Worm (Caenorhabditis elegans) whole organism, young adult: ENCODE measurements around the gene F36A4.5.

Experiments used
- B0336.3 ChIP-seq: fragments of 200-800 bp; sonication (Bioruptor generic); IDR thresholded peaks from 2 replicates; pipeline ENCODE4 v1.3.6; 2022; ENCODE audit warnings: missing genetic modification characterization, missing compliant biosample characterization
- F57A8.1 ChIP-seq: fragments of 200-800 bp; sonication (Bioruptor generic); optimal IDR thresholded peaks from 2 replicates; lab custom pipeline; 2018; ENCODE audit warnings: mild to moderate bottlenecking, missing genetic modification characterization, moderate library complexity, missing compliant biosample characterization
- K12H6.12 ChIP-seq: fragments of 200-800 bp; sonication (Bioruptor generic); optimal IDR thresholded peaks from 2 replicates; lab custom pipeline; 2018; ENCODE audit warnings: mild to moderate bottlenecking, missing genetic modification characterization, missing compliant biosample characterization
- T07F8.4 ChIP-seq: sonication (generic microtip); optimal IDR thresholded peaks from 2 replicates; lab custom pipeline; 2016; ENCODE audit warnings: mild to moderate bottlenecking, missing genetic modification characterization, moderate library complexity, missing compliant biosample characterization
- T26A5.8 ChIP-seq: sonication (generic microtip); optimal IDR thresholded peaks from 2 replicates; lab custom pipeline; 2016; ENCODE audit warnings: missing genetic modification characterization, missing compliant biosample characterization
- Y53F4B.3 ChIP-seq: fragments of 200-800 bp; sonication (Bioruptor generic); IDR thresholded peaks from 2 replicates; pipeline ENCODE4 v1.3.6; 2022; ENCODE audit warnings: missing genetic modification reagents, missing genetic modification characterization, missing compliant biosample characterization
- Y67H2A.10 ChIP-seq: fragments of 200-800 bp; sonication (Bioruptor generic); conservative IDR thresholded peaks from 2 replicates; pipeline ENCODE4 v1.3.6; 2022; ENCODE audit warnings: missing genetic modification reagents, missing genetic modification characterization, missing compliant biosample characterization
- Y95B8A.8 ChIP-seq: fragments of 200-800 bp; sonication (Bioruptor generic); IDR thresholded peaks from 2 replicates; pipeline ENCODE4 v1.3.6; 2022; ENCODE audit warnings: missing genetic modification reagents, missing genetic modification characterization, missing compliant biosample characterization
- akir-1 ChIP-seq: fragments of 200-800 bp; sonication (Bioruptor generic); optimal IDR thresholded peaks from 2 replicates; lab custom pipeline; 2018; ENCODE audit warnings: mild to moderate bottlenecking, missing genetic modification characterization, moderate library complexity, missing compliant biosample characterization
- aptf-3 ChIP-seq: fragments of 200-800 bp; sonication (Bioruptor generic); IDR thresholded peaks from 2 replicates; pipeline ENCODE4 v1.3.6; 2022; ENCODE audit warnings: missing genetic modification characterization, missing compliant biosample characterization
- atf-7 ChIP-seq: sonication (generic microtip); optimal IDR thresholded peaks from 2 replicates; lab custom pipeline; 2017; ENCODE audit warnings: mild to moderate bottlenecking, missing genetic modification characterization, missing compliant biosample characterization
- attf-3 ChIP-seq: fragments of 200-800 bp; sonication (Bioruptor generic); conservative IDR thresholded peaks from 2 replicates; pipeline ENCODE4 v1.3.6; 2022; ENCODE audit warnings: missing genetic modification reagents, missing genetic modification characterization, missing compliant biosample characterization
- attf-5 ChIP-seq: fragments of 200-800 bp; sonication (Bioruptor generic); optimal IDR thresholded peaks from 2 replicates; lab custom pipeline; 2018; ENCODE audit warnings: mild to moderate bottlenecking, missing genetic modification characterization, missing compliant biosample characterization
- ccch-3 ChIP-seq: fragments of 200-800 bp; sonication (Bioruptor generic); optimal IDR thresholded peaks from 2 replicates; lab custom pipeline; 2018; ENCODE audit warnings: mild to moderate bottlenecking, missing genetic modification characterization, missing compliant biosample characterization
- ceh-58 ChIP-seq: fragments of 200-800 bp; sonication (Bioruptor generic); IDR thresholded peaks from 2 replicates; pipeline ENCODE4 v1.3.6; 2022; ENCODE audit warnings: missing genetic modification characterization, missing compliant biosample characterization
- die-1 ChIP-seq: sonication (generic microtip); optimal IDR thresholded peaks from 2 replicates; lab custom pipeline; 2016; ENCODE audit warnings: missing genotype, mild to moderate bottlenecking, missing genetic modification characterization, missing compliant biosample characterization
- egrh-3 ChIP-seq: fragments of 200-800 bp; sonication (Bioruptor generic); IDR thresholded peaks from 2 replicates; pipeline ENCODE4 v1.3.6; 2022; ENCODE audit warnings: missing genetic modification reagents, missing genetic modification characterization, missing compliant biosample characterization
- gei-17 ChIP-seq: fragments of 200-800 bp; sonication (Bioruptor generic); optimal IDR thresholded peaks from 2 replicates; lab custom pipeline; 2018; ENCODE audit warnings: mild to moderate bottlenecking, missing genetic modification characterization, missing compliant biosample characterization
- him-1 ChIP-seq: sonication (generic microtip); optimal IDR thresholded peaks from 2 replicates; lab custom pipeline; 2016; ENCODE audit warnings: missing genotype, missing genetic modification reagents, missing genetic modification characterization, missing compliant biosample characterization
- hlh-26 ChIP-seq: fragments of 200-800 bp; sonication (Bioruptor generic); conservative IDR thresholded peaks from 2 replicates; pipeline ENCODE4 v1.3.6; 2022; ENCODE audit warnings: missing genetic modification reagents, missing genetic modification characterization, missing compliant biosample characterization
- hmg-1.2 ChIP-seq: fragments of 200-800 bp; sonication (Bioruptor generic); IDR thresholded peaks from 2 replicates; pipeline ENCODE4 v1.3.6; 2022; ENCODE audit warnings: missing genetic modification reagents, missing genetic modification characterization, missing compliant biosample characterization
- hmg-20 ChIP-seq: fragments of 200-800 bp; sonication (Bioruptor generic); IDR thresholded peaks from 2 replicates; pipeline ENCODE4 v1.3.6; 2022; ENCODE audit warnings: missing genetic modification reagents, missing genetic modification characterization, missing compliant biosample characterization
- hrde-1 ChIP-seq: sonication (generic microtip); optimal IDR thresholded peaks from 2 replicates; lab custom pipeline; 2016; ENCODE audit warnings: missing genetic modification characterization, mild to moderate bottlenecking, missing compliant biosample characterization, moderate library complexity, missing genotype, missing genetic modification reagents, borderline replicate concordance
- lag-1 ChIP-seq: fragments of 200-800 bp; sonication (Bioruptor generic); IDR thresholded peaks from 2 replicates; pipeline ENCODE4 v1.3.6; 2022; ENCODE audit warnings: missing genetic modification reagents, missing genetic modification characterization, missing compliant biosample characterization
- lin-54 ChIP-seq: fragments of 200-800 bp; sonication (Bioruptor generic); optimal IDR thresholded peaks from 2 replicates; lab custom pipeline; 2018; ENCODE audit warnings: mild to moderate bottlenecking, missing genetic modification characterization, missing compliant biosample characterization
- nhr-120 ChIP-seq: fragments of 200-800 bp; sonication (Bioruptor generic); IDR thresholded peaks from 2 replicates; pipeline ENCODE4 v1.3.6; 2022; ENCODE audit warnings: missing genetic modification characterization, missing compliant biosample characterization
- rcor-1 ChIP-seq: fragments of 200-800 bp; sonication (Bioruptor generic); IDR thresholded peaks from 2 replicates; pipeline ENCODE4 v1.3.6; 2022; ENCODE audit warnings: missing genetic modification reagents, missing genetic modification characterization, missing compliant biosample characterization
- snpc-1.1 ChIP-seq: sonication (generic microtip); optimal IDR thresholded peaks from 2 replicates; lab custom pipeline; 2017; ENCODE audit warnings: missing genetic modification characterization, mild to moderate bottlenecking, missing compliant biosample characterization, antibody characterized with exemption, moderate library complexity, missing genotype, missing genetic modification reagents; ENCODE audit not compliant: insufficient read depth
- snpc-4 ChIP-seq, 5 experiments: fragments of 150-350 bp in 1 of 5; sonication (generic microtip) in 4 of 5; optimal IDR thresholded peaks; 2 replicates each; lab custom pipeline; 2014 to 2018; ENCODE audit warnings: missing genetic modification characterization in 5 of 5, missing biosample characterization in 3 of 5, antibody characterized with exemption in 2 of 5, mild to moderate bottlenecking in 2 of 5, missing compliant biosample characterization in 2 of 5, missing genotype in 2 of 5, moderate library complexity in 2 of 5, missing genetic modification reagents in 1 of 5
- tbp1 ChIP-seq: fragments of 200-800 bp; sonication (Bioruptor generic); optimal IDR thresholded peaks from 2 replicates; lab custom pipeline; 2018; ENCODE audit warnings: mild to moderate bottlenecking, missing genetic modification characterization, missing compliant biosample characterization
- tbx-9 ChIP-seq: sonication (generic microtip); optimal IDR thresholded peaks from 2 replicates; lab custom pipeline; 2016; ENCODE audit warnings: borderline replicate concordance, missing genetic modification characterization, inconsistent platforms, missing compliant biosample characterization
- zfh-2 ChIP-seq: fragments of 200-800 bp; sonication (Bioruptor generic); conservative IDR thresholded peaks from 2 replicates; pipeline ENCODE4 v1.3.6; 2022; ENCODE audit warnings: missing genetic modification reagents, missing genetic modification characterization, missing compliant biosample characterization
- ztf-18 ChIP-seq: sonication (generic microtip); optimal IDR thresholded peaks from 2 replicates; lab custom pipeline; 2016; ENCODE audit warnings: missing genotype, mild to moderate bottlenecking, missing genetic modification characterization, missing compliant biosample characterization
- ztf-26 ChIP-seq: sonication (generic microtip); optimal IDR thresholded peaks from 2 replicates; lab custom pipeline; 2017; ENCODE audit warnings: missing genetic modification characterization, missing compliant biosample characterization
- ztf-6 ChIP-seq: fragments of 200-800 bp; sonication (Bioruptor generic); IDR thresholded peaks from 2 replicates; pipeline ENCODE4 v1.3.6; 2022; ENCODE audit warnings: missing genetic modification reagents, missing genetic modification characterization, missing compliant biosample characterization

Gene F36A4.5

DNA sequence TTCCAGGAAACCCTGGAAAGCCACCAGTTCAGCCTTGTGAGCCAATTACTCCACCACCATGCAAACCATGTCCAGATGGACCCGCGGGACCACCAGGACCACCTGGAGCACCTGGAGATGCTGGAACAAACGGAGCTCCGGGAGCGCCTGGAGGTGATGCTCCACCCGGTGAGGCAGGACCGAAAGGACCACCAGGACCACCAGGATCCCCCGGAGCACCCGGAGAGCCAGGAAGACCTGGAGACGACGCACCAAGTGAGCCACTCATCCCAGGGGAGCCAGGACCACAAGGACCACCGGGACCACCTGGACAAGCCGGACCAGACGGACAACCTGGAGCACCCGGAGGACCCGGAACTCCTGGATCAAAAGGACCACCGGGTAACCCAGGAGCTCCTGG is 675 bp upstream of the F36A4.5 start:
- TF ChIP-seq attf-3 (GFP tag; lab: Robert Waterston, UW) (0 out of 2 replicates have a peak, but pooled peaks have one; percentile 1), lag-1 (no peak), zfh-2 (GFP tag; lab: Robert Waterston, UW) (peak; percentile 96), egrh-3 (GFP tag; lab: Robert Waterston, UW) (peak; percentile 97)
- TF ChIP-seq, all 124 proteins: peak for 3

- TF ChIP-seq die-1 (tag; lab: Kevin White, UChicago) (no peak), him-1 (no peak), gei-17 (GFP tag; lab: Kevin White, UChicago) (no peak), snpc-4 (GFP tag; optimal IDR thresholded peaks at IDR 0.05; lab: Kevin White, UChicago) (peak; percentile 33), snpc-4 (tag; optimal IDR thresholded peaks at IDR 0.05; lab: Kevin White, UChicago) (peak in 2 of 4 experiments; percentile 8 to 83), hmg-20 (GFP tag; lab: Robert Waterston, UW) (no peak), K12H6.12 (tag; lab: Kevin White, UChicago) (no peak), zfh-2 (GFP tag; lab: Robert Waterston, UW) (peak; percentile 64), hmg-1.2 (GFP tag; lab: Robert Waterston, UW) (peak; percentile 43; the same call in 1 of the 2 replicates), snpc-1.1 (peak; percentile 41)
Measured at ce11 chrIV:4265951-4266350, 627 bp downstream of the F36A4.5 start.

DNA sequence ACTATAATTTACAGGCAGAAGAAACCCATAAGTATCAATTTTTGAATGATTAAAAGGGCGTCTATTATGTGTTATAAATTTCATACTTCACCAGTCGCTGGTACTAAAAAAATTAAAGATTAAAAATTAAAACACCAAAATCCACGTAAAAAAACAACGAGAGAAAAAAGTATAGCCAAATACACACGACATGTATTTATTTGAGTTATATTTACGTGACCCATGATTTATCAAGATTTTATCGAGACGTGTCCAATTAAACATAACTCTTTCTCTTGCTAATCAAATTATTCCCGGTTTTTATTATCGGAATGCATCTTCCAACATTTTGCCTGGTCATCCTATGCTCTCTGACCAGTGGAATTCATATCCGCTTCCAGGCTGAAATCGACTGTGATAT is 2.0 kb downstream of the F36A4.5 start, which contains the start of gene F36A4.4:
TSS of gene F36A4.4 (plus strand) at position 301 of the 400 bp plus-strand sequence.
- TF ChIP-seq lin-54 = no peak
- TF ChIP-seq F57A8.1 = no peak
- no peak for TF ChIP-seq T07F8.4
- TF ChIP-seq Y67H2A.10 (GFP tag; lab: Robert Waterston, UW) = no peak
- TF ChIP-seq hrde-1 (tag; lab: Kevin White, UChicago) = no peak
- no peak for TF ChIP-seq rcor-1 (GFP tag; lab: Robert Waterston, UW)
- TF ChIP-seq ceh-58 (GFP tag; lab: Robert Waterston, UW) = no peak
- TF ChIP-seq snpc-1.1 = no peak
- no peak for TF ChIP-seq attf-5 (GFP tag; lab: Kevin White, UChicago)
- TF ChIP-seq nhr-120 (GFP tag; lab: Robert Waterston, UW) = no peak
- no peak for TF ChIP-seq T26A5.8 (tag; lab: Kevin White, UChicago)
- no peak for TF ChIP-seq ccch-3 (GFP tag; lab: Kevin White, UChicago)

ce11 chrIV:4269308-4269707 is 4.0 kb downstream of the F36A4.5 start, which contains the start of gene F36A4.3:
F36A4.3 (plus strand) TSS chrIV:4269608.
- TF ChIP-seq Y53F4B.3 (GFP tag; lab: Robert Waterston, UW) = no peak

DNA sequence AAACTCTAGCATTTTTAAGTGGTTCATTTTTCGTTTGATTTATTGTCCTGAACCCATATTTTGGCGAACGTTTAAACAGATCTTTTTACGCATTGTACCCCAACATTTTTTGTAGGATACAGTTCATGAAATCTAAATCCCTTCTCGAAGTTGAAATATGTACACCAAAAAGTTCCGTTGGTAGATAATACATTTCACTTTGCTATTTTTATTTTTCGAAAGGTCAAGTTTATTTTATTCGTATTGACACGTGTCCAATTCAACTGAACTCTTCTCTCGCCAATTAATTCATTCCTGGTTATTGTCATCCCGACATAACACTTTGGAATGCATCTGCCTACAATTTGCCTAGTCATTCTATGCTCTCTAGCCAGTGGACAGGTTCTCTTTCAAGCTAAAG is 5.6 kb downstream of the F36A4.5 start, which contains the start of gene F36A4.2:
TSS of gene F36A4.2 (plus strand) at position 301 of the 400 bp plus-strand sequence.
- TF ChIP-seq ztf-18 (no peak), Y95B8A.8 (no peak), hrde-1 (tag; lab: Kevin White, UChicago) (no peak), aptf-3 (no peak)

- TF ChIP-seq tbp1 (GFP tag; lab: Kevin White, UChicago) (no peak), hlh-26 (no peak), atf-7 (tag; lab: Kevin White, UChicago) (no peak), attf-3 (GFP tag; lab: Robert Waterston, UW) (no peak), akir-1 (GFP tag; lab: Kevin White, UChicago) (no peak), snpc-1.1 (no peak), tbx-9 (no peak), ztf-26 (tag; lab: Kevin White, UChicago) (no peak), ztf-6 (GFP tag; lab: Robert Waterston, UW) (no peak), die-1 (tag; lab: Kevin White, UChicago) (no peak), B0336.3 (no peak)
Measured at ce11 chrIV:4272167-4272566, 6.8 kb downstream of the F36A4.5 start, which contains the start of gene F36A4.1. F36A4.1 (plus strand) TSS chrIV:4272467.
